Worm (Caenorhabditis elegans): ENCODE results near the gene ZC84.1.

DNA sequence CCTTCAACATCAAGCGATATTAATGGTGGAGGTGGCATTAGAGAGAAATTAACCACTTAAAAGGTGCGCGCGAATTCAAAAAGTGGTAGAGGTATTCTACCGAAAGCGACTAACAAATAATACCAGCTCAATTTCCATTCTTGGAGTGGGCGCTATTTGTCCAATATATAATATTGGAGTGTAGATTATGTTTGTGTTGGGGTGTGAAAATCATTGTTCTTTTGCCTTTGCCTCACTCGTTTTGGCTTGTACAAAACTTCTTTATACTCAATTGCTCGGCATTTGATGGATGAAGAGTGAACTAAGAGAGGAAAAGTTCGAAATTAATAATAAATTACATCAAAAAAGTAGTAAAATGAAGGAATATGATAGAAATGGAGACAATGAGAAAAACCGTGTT is 25.1 kb upstream of the ZC84.1 start, which contains the start of gene T23G5.3:
- no peak for TF ChIP-seq lim-7 (GFP tag; IDR thresholded peaks at IDR 0.05)
- no peak for TF ChIP-seq skn-1 (tag; optimal IDR thresholded peaks at IDR 0.05)
- no peak for TF ChIP-seq ces-1 (GFP tag; optimal IDR thresholded peaks at IDR 0.05)
- no peak for TF ChIP-seq zag-1 (tag; optimal IDR thresholded peaks at IDR 0.05)
- no peak for TF ChIP-seq lin-39 (tag; optimal IDR thresholded peaks at IDR 0.05)
- TF ChIP-seq ZK546.5 (tag; optimal IDR thresholded peaks at IDR 0.05) = no peak
- TF ChIP-seq lsy-2 (tag; optimal IDR thresholded peaks at IDR 0.05) = no peak
- TF ChIP-seq ztf-11 (tag; optimal IDR thresholded peaks at IDR 0.05) = no peak
- no peak for TF ChIP-seq nhr-42 (GFP tag; IDR thresholded peaks at IDR 0.05)

All from whole organism, L4 larva.